Worm (Caenorhabditis elegans) whole organism, L3 larva: ENCODE measurements around the gene cua-1.

Experiments
- ama-1 ChIP-seq: fragments of 150-350 bp; optimal IDR thresholded peaks from 2 replicates; lab custom pipeline; 2018
- jun-1 ChIP-seq: fragments of 150-350 bp; optimal IDR thresholded peaks from 2 replicates; lab custom pipeline; 2014; ENCODE audit warnings: missing biosample characterization, missing genetic modification reagents, missing genetic modification characterization
- lin-39 ChIP-seq: fragments of 150-350 bp; optimal IDR thresholded peaks from 2 replicates; lab custom pipeline; 2018; ENCODE audit warnings: missing biosample characterization, missing genetic modification reagents, missing genetic modification characterization
- nhr-237 ChIP-seq: fragments of 150-350 bp; optimal IDR thresholded peaks from 2 replicates; lab custom pipeline; 2014; ENCODE audit warnings: missing biosample characterization, missing genetic modification characterization
- nhr-76 ChIP-seq: fragments of 150-350 bp; sonication (generic microtip); optimal IDR thresholded peaks from 5 replicates; lab custom pipeline; 2014; ENCODE audit warnings: missing biosample characterization, missing genetic modification characterization
- nhr-77 ChIP-seq: fragments of 150-350 bp; optimal IDR thresholded peaks from 2 replicates; lab custom pipeline; 2014; ENCODE audit warnings: missing biosample characterization, missing genetic modification characterization
- pha-4 ChIP-seq: fragments of 150-350 bp; optimal IDR thresholded peaks from 2 replicates; lab custom pipeline; 2014; ENCODE audit warnings: missing biosample characterization, missing genetic modification reagents, missing genetic modification characterization
- snpc-4 ChIP-seq: fragments of 150-350 bp; optimal IDR thresholded peaks from 2 replicates; lab custom pipeline; 2014; ENCODE audit warnings: missing biosample characterization, missing genetic modification characterization
- tbx-2 ChIP-seq: sonication (generic microtip); optimal IDR thresholded peaks from 2 replicates; lab custom pipeline; 2016; ENCODE audit warnings: mild to moderate bottlenecking, missing genetic modification characterization, missing compliant biosample characterization
- zag-1 ChIP-seq: fragments of 150-350 bp; optimal IDR thresholded peaks from 2 replicates; lab custom pipeline; 2014; ENCODE audit warnings: missing biosample characterization, missing genetic modification characterization
- ztf-11 ChIP-seq: fragments of 150-350 bp; optimal IDR thresholded peaks from 2 replicates; lab custom pipeline; 2014; ENCODE audit warnings: missing biosample characterization, missing genetic modification characterization

ce11 chrIII:13503379-13503778 is 48.3 kb upstream of the cua-1 start, which contains the start of gene T28A8.4:
- TF ChIP-seq nhr-237 (tag; lab: Kevin White, UChicago) (no peak), pha-4 (tag; lab: Kevin White, UChicago) (no peak), zag-1 (no peak), jun-1 (tag; lab: Kevin White, UChicago) (no peak), tbx-2 (no peak), ama-1 (lab: Kevin White, UChicago) (no peak), nhr-77 (tag; lab: Kevin White, UChicago) (no peak), lin-39 (tag; lab: Kevin White, UChicago) (no peak), ztf-11 (tag; lab: Kevin White, UChicago) (no peak), snpc-4 (tag; lab: Kevin White, UChicago) (no peak), nhr-76 (no peak)
